Fruit fly (Drosophila melanogaster) whole organism, embryonic: ENCODE data around the gene Ubc6.

Experiments
- Aef1 ChIP-seq: fragments of 200-800 bp; sonication (Bioruptor generic); IDR thresholded peaks from 3 replicates; pipeline ENCODE4 v1.3.6; 2022; ENCODE audit warnings: missing biosample characterization, missing genetic modification characterization
- Awh ChIP-seq: fragments of 200-800 bp; sonication (Bioruptor generic); IDR thresholded peaks from 2 replicates; pipeline ENCODE4, ENCODE4 v1.3.6; 2022; ENCODE audit warnings: missing biosample characterization, missing genetic modification characterization
- B-H1 ChIP-seq: fragments of 200-800 bp; sonication (Bioruptor generic); IDR thresholded peaks from 3 replicates; pipeline ENCODE4 v1.3.6; 2022; ENCODE audit warnings: missing biosample characterization, missing genetic modification characterization
- CG10431 ChIP-seq: fragments of 200-800 bp; sonication (Bioruptor generic); optimal IDR thresholded peaks from 3 replicates; lab custom pipeline; 2018; ENCODE audit warnings: missing biosample characterization, mild to moderate bottlenecking, missing genetic modification characterization
- CG10462 ChIP-seq: fragments of 200-800 bp; sonication (Bioruptor generic); optimal IDR thresholded peaks from 2 replicates; lab custom pipeline; 2016; ENCODE audit warnings: missing biosample characterization, missing genetic modification characterization
- CG10979 ChIP-seq: fragments of 200-800 bp; sonication (Bioruptor generic); optimal IDR thresholded peaks from 2 replicates; lab custom pipeline; 2018; ENCODE audit warnings: missing biosample characterization, mild to moderate bottlenecking, missing genetic modification characterization, moderate library complexity
- CG11456 ChIP-seq: fragments of 200-800 bp; sonication (Bioruptor generic); IDR thresholded peaks from 3 replicates; pipeline ENCODE4 v1.3.6; 2022; ENCODE audit warnings: missing biosample characterization, missing genetic modification characterization
- CG11695 ChIP-seq: fragments of 200-800 bp; sonication (Bioruptor generic); IDR thresholded peaks from 3 replicates; pipeline ENCODE4 v1.3.6; 2022; ENCODE audit warnings: missing biosample characterization, missing genetic modification characterization
- CG11696 ChIP-seq: fragments of 200-800 bp; sonication (Bioruptor generic); IDR thresholded peaks from 2 replicates; pipeline ENCODE4 v1.3.6; 2022; ENCODE audit warnings: missing biosample characterization, missing genetic modification characterization
- CG14965 ChIP-seq: fragments of 200-800 bp; sonication (Bioruptor generic); optimal IDR thresholded peaks from 2 replicates; lab custom pipeline; 2016; ENCODE audit warnings: missing biosample characterization, missing genetic modification characterization, borderline replicate concordance
- CG1603 ChIP-seq: fragments of 200-800 bp; sonication (Bioruptor generic); optimal IDR thresholded peaks from 2 replicates; lab custom pipeline; 2019; ENCODE audit warnings: missing biosample characterization, mild to moderate bottlenecking, missing genetic modification characterization, moderate library complexity
- CG2129 ChIP-seq: fragments of 200-800 bp; sonication (Bioruptor generic); IDR thresholded peaks from 2 replicates; pipeline ENCODE4 v1.3.6; 2022; ENCODE audit warnings: missing biosample characterization, missing genetic modification characterization; ENCODE audit not compliant: partially characterized antibody
- CG2199 ChIP-seq: fragments of 200-800 bp; sonication (Bioruptor generic); IDR thresholded peaks from 3 replicates; pipeline ENCODE4 v1.3.6; 2022; ENCODE audit warnings: missing biosample characterization, missing genetic modification characterization
- CG2202 ChIP-seq: fragments of 200-800 bp; sonication (Bioruptor generic); optimal IDR thresholded peaks from 2 replicates; lab custom pipeline; 2018; ENCODE audit warnings: missing biosample characterization, mild to moderate bottlenecking, missing genetic modification characterization
- CG2889 ChIP-seq: fragments of 200-800 bp; sonication (Bioruptor generic); IDR thresholded peaks from 3 replicates; pipeline ENCODE4 v1.3.6; 2022; ENCODE audit warnings: missing biosample characterization, missing genetic modification characterization
- CG31365 ChIP-seq: fragments of 200-800 bp; sonication (Bioruptor generic); optimal IDR thresholded peaks from 2 replicates; lab custom pipeline; 2018; ENCODE audit warnings: missing biosample characterization, mild to moderate bottlenecking, missing genetic modification characterization
- CG3407 ChIP-seq: fragments of 200-800 bp; sonication (Bioruptor generic); optimal IDR thresholded peaks from 2 replicates; lab custom pipeline; 2018; ENCODE audit warnings: missing biosample characterization, mild to moderate bottlenecking, missing genetic modification characterization
- CG4424 ChIP-seq: fragments of 200-800 bp; sonication (Bioruptor generic); optimal IDR thresholded peaks from 3 replicates; lab custom pipeline; 2016; ENCODE audit warnings: missing biosample characterization, missing genetic modification characterization
- CG6765 ChIP-seq: fragments of 200-800 bp; sonication (Bioruptor generic); optimal IDR thresholded peaks from 3 replicates; lab custom pipeline; 2017; ENCODE audit warnings: missing biosample characterization, mild to moderate bottlenecking, missing genetic modification characterization
- CG7745 ChIP-seq: fragments of 200-800 bp; sonication (Bioruptor generic); optimal IDR thresholded peaks from 2 replicates; lab custom pipeline; 2018; ENCODE audit warnings: missing biosample characterization, mild to moderate bottlenecking, missing genetic modification characterization, moderate library complexity
- CG8388 ChIP-seq: fragments of 200-800 bp; sonication (Bioruptor generic); optimal IDR thresholded peaks from 2 replicates; lab custom pipeline; 2019; ENCODE audit warnings: missing biosample characterization, mild to moderate bottlenecking, missing genetic modification characterization, moderate library complexity
- CTCF ChIP-seq: fragments of 200-800 bp; sonication (Bioruptor generic); optimal IDR thresholded peaks from 2 replicates; lab custom pipeline; 2017; ENCODE audit warnings: missing biosample characterization, mild to moderate bottlenecking, missing genetic modification characterization, moderate library complexity
- Dbx ChIP-seq: fragments of 200-800 bp; sonication (Bioruptor generic); IDR thresholded peaks from 3 replicates; pipeline ENCODE4 v1.3.6; 2022; ENCODE audit warnings: missing biosample characterization, missing genetic modification characterization
- Dip2 ChIP-seq: fragments of 200-800 bp; sonication (Bioruptor generic); IDR thresholded peaks from 2 replicates; pipeline ENCODE4 v1.3.6; 2022; ENCODE audit warnings: missing biosample characterization, missing genetic modification characterization
- Drgx ChIP-seq: fragments of 200-800 bp; sonication (Bioruptor generic); IDR thresholded peaks from 2 replicates; pipeline ENCODE4 v1.3.6; 2022; ENCODE audit warnings: missing biosample characterization, missing genetic modification characterization
- Eip74EF ChIP-seq, 2 experiments: fragments of 200-800 bp in 1 of 2; fragments of >200 bp in 1 of 2; sonication (Bioruptor generic) in 1 of 2; optimal IDR thresholded peaks; 2 replicates each; lab custom pipeline; 2017 to 2019; ENCODE audit warnings: missing biosample characterization in 2 of 2, missing genetic modification characterization in 2 of 2, mild to moderate bottlenecking in 1 of 2, moderate library complexity in 1 of 2
- H2.0 ChIP-seq: fragments of 200-800 bp; sonication (Bioruptor generic); IDR thresholded peaks from 2 replicates; pipeline ENCODE4 v1.3.6; 2022; ENCODE audit warnings: missing biosample characterization, missing genetic modification characterization
- Lpt ChIP-seq: fragments of >200 bp; optimal IDR thresholded peaks from 2 replicates; lab custom pipeline; 2018; ENCODE audit warnings: missing biosample characterization, missing genetic modification characterization
- Mes4 ChIP-seq: fragments of 200-800 bp; sonication (Bioruptor generic); optimal IDR thresholded peaks from 2 replicates; lab custom pipeline; 2016; ENCODE audit warnings: missing biosample characterization, missing genetic modification characterization
- Six4 ChIP-seq: fragments of 200-800 bp; sonication (Bioruptor generic); optimal IDR thresholded peaks from 2 replicates; lab custom pipeline; 2016; ENCODE audit warnings: missing biosample characterization, missing genetic modification characterization
- Trl ChIP-seq, 3 experiments: fragments of >200 bp in 2 of 3; fragments of 200-800 bp in 1 of 3; sonication (Bioruptor generic) in 1 of 3; optimal IDR thresholded peaks; 2 replicates in 1 of 3; 3 replicates in 2 of 3; lab custom pipeline; 2016 to 2017; ENCODE audit warnings: missing biosample characterization in 1 of 3, missing genetic modification characterization in 1 of 3
- ab ChIP-seq: fragments of 200-800 bp; sonication (Bioruptor generic); optimal IDR thresholded peaks from 2 replicates; lab custom pipeline; 2016; ENCODE audit warnings: missing biosample characterization, missing genetic modification characterization
- bab2 ChIP-seq: fragments of 200-800 bp; sonication (Bioruptor generic); optimal IDR thresholded peaks from 2 replicates; lab custom pipeline; 2016; ENCODE audit warnings: missing biosample characterization, missing genetic modification characterization
- ci ChIP-seq: fragments of 200-800 bp; sonication (Bioruptor generic); IDR thresholded peaks from 3 replicates; pipeline ENCODE4 v1.3.6; 2022; ENCODE audit warnings: missing biosample characterization, missing genetic modification characterization
- dmrt11E ChIP-seq: fragments of 200-800 bp; sonication (Bioruptor generic); optimal IDR thresholded peaks from 3 replicates; lab custom pipeline; 2018; ENCODE audit warnings: missing biosample characterization, mild to moderate bottlenecking, missing genetic modification characterization, moderate library complexity
- h ChIP-seq: fragments of >200 bp; optimal IDR thresholded peaks from 2 replicates; lab custom pipeline; 2017
- hbn ChIP-seq: fragments of 200-800 bp; sonication (Bioruptor generic); IDR thresholded peaks from 2 replicates; pipeline ENCODE4 v1.3.6; 2022; ENCODE audit warnings: missing biosample characterization, missing genetic modification characterization; ENCODE audit not compliant: partially characterized antibody
- insv ChIP-seq, 2 experiments: fragments of 200-800 bp; sonication (Bioruptor generic); optimal IDR thresholded peaks; 3 replicates each; lab custom pipeline; 2016 to 2018; ENCODE audit warnings: missing biosample characterization in 2 of 2, missing genetic modification characterization in 2 of 2
- jigr1 ChIP-seq: fragments of 200-800 bp; sonication (Bioruptor generic); IDR thresholded peaks from 3 replicates; pipeline ENCODE4 v1.3.6; 2022; ENCODE audit warnings: missing biosample characterization, missing genetic modification characterization
- ken ChIP-seq: fragments of 200-800 bp; sonication (Bioruptor generic); IDR thresholded peaks from 3 replicates; pipeline ENCODE4 v1.3.6; 2022; ENCODE audit warnings: missing biosample characterization, missing genetic modification characterization
- klu ChIP-seq: fragments of 200-800 bp; sonication (Bioruptor generic); IDR thresholded peaks from 2 replicates; pipeline ENCODE4 v1.3.6; 2022; ENCODE audit warnings: missing biosample characterization, missing genetic modification characterization
- lola ChIP-seq, 3 experiments: fragments of >200 bp in 2 of 3; fragments of 200-800 bp in 1 of 3; sonication (Bioruptor generic) in 1 of 3; optimal IDR thresholded peaks; 2 replicates each; lab custom pipeline; 2017 to 2019; ENCODE audit warnings: missing biosample characterization in 3 of 3, missing genetic modification characterization in 3 of 3, mild to moderate bottlenecking in 1 of 3, moderate library complexity in 1 of 3
- p53 ChIP-seq: fragments of 200-800 bp; sonication (Bioruptor generic); optimal IDR thresholded peaks from 2 replicates; lab custom pipeline; 2016; ENCODE audit warnings: missing biosample characterization, missing genetic modification characterization
- pita ChIP-seq: fragments of 200-800 bp; sonication (Bioruptor generic); optimal IDR thresholded peaks from 2 replicates; lab custom pipeline; 2017; ENCODE audit warnings: missing biosample characterization, mild to moderate bottlenecking, missing genetic modification characterization
- psq ChIP-seq: fragments of 200-800 bp; sonication (Bioruptor generic); optimal IDR thresholded peaks from 2 replicates; lab custom pipeline; 2017; ENCODE audit warnings: missing biosample characterization, missing genetic modification characterization
- ranshi ChIP-seq: fragments of 200-800 bp; sonication (Bioruptor generic); IDR thresholded peaks from 2 replicates; pipeline ENCODE4 v1.3.6; 2022; ENCODE audit warnings: missing biosample characterization, missing genetic modification characterization
- rib ChIP-seq: fragments of 200-800 bp; sonication (Bioruptor generic); IDR thresholded peaks from 2 replicates; pipeline ENCODE4 v1.3.6; 2022; ENCODE audit warnings: missing biosample characterization, missing genetic modification characterization
- sens ChIP-seq: fragments of 200-800 bp; sonication (Bioruptor generic); peaks from one replicate; lab custom pipeline; 2016; ENCODE audit warnings: missing biosample characterization, missing genetic modification characterization
- so ChIP-seq: fragments of 200-800 bp; sonication (Bioruptor generic); IDR thresholded peaks from 3 replicates; pipeline ENCODE4 v1.3.6; 2022; ENCODE audit warnings: missing biosample characterization, missing genetic modification characterization
- stwl ChIP-seq: fragments of 200-800 bp; sonication (Bioruptor generic); optimal IDR thresholded peaks from 3 replicates; lab custom pipeline; 2018; ENCODE audit warnings: missing biosample characterization, mild to moderate bottlenecking, missing genetic modification characterization, moderate library complexity
- trem ChIP-seq: fragments of 200-800 bp; optimal IDR thresholded peaks from 3 replicates; lab custom pipeline; 2019; ENCODE audit warnings: missing biosample characterization, mild to moderate bottlenecking, missing genetic modification characterization, moderate library complexity
- tx ChIP-seq: fragments of 200-800 bp; sonication (Bioruptor generic); optimal IDR thresholded peaks from 2 replicates; lab custom pipeline; 2016; ENCODE audit warnings: missing biosample characterization, missing genetic modification characterization
- zen2 ChIP-seq: fragments of 200-800 bp; sonication (Bioruptor generic); IDR thresholded peaks from 3 replicates; pipeline ENCODE4 v1.3.6; 2022; ENCODE audit warnings: missing biosample characterization, missing genetic modification characterization; ENCODE audit not compliant: partially characterized antibody

The Ubc6 gene

dm6 chr3R:4969199-4969778 is 16.8 kb upstream of the Ubc6 start:
- TF ChIP-seq CG4424 (no peak), hbn (GFP tag; lab: Robert Waterston, UW) (no peak), H2.0 (GFP tag; lab: Robert Waterston, UW) (no peak), CG8388 (GFP tag; lab: Kevin White, UChicago) (no peak), ranshi (GFP tag; lab: Robert Waterston, UW) (no peak), CG6765 (no peak), Lpt (no peak), CG10431 (GFP tag; lab: Kevin White, UChicago) (no peak), CG1603 (tag; lab: Kevin White, UChicago) (peak; percentile 7), ci (GFP tag; lab: Robert Waterston, UW) (0 out of 3 replicates have a peak, but pooled peaks have one; percentile 12), stwl (peak; percentile 30), p53 (GFP tag; lab: Kevin White, UChicago) (no peak), Six4 (GFP tag; lab: Kevin White, UChicago) (no peak), klu (no peak), CG2889 (GFP tag; lab: Robert Waterston, UW) (no peak), CG10462 (no peak), CG31365 (tag; lab: Kevin White, UChicago) (peak; percentile 87), CG7745 (no peak), pita (GFP tag; lab: Kevin White, UChicago) (peak; percentile 63), lola (GFP tag; optimal IDR thresholded peaks at IDR 0.05; lab: Kevin White, UChicago) (no peak), rib (no peak), CG11696 (GFP tag; lab: Robert Waterston, UW) (0 out of 2 replicates have a peak, but pooled peaks have one; percentile 12), Mes4 (GFP tag; lab: Kevin White, UChicago) (no peak), CTCF (GFP tag; lab: Kevin White, UChicago) (peak; percentile 92), Aef1 (GFP tag; lab: Robert Waterston, UW) (no peak), CG3407 (GFP tag; lab: Kevin White, UChicago) (no peak), Dip2 (peak; percentile 87), CG10979 (peak; percentile 7), zen2 (GFP tag; lab: Robert Waterston, UW) (no peak), tx (GFP tag; lab: Kevin White, UChicago) (no peak), bab2 (GFP tag; lab: Kevin White, UChicago) (no peak), so (GFP tag; lab: Robert Waterston, UW) (no peak), jigr1 (GFP tag; lab: Robert Waterston, UW) (no peak), sens (peak; percentile 23), Awh (no peak), trem (tag; lab: Kevin White, UChicago) (peak; percentile 39), h (lab: Kevin White, UChicago) (no peak), dmrt11E (tag; lab: Kevin White, UChicago) (peak; percentile 21), CG2199 (GFP tag; lab: Robert Waterston, UW) (peak; percentile 88), ken (GFP tag; lab: Robert Waterston, UW) (no peak), insv (GFP tag; optimal IDR thresholded peaks at IDR 0.05; lab: Kevin White, UChicago) (peak; percentile 74 to 97)

dm6 chr3R:4967281-4967680 is 14.8 kb upstream of the Ubc6 start:
- TF ChIP-seq jigr1 (GFP tag; lab: Robert Waterston, UW) (no peak), CG2129 (GFP tag; lab: Robert Waterston, UW) (no peak), CG11456 (GFP tag; lab: Robert Waterston, UW) (0 out of 3 replicates have a peak, but pooled peaks have one; percentile 51), sens (peak; percentile 46), CG10431 (GFP tag; lab: Kevin White, UChicago) (no peak), CG11695 (GFP tag; lab: Robert Waterston, UW) (0 out of 3 replicates have a peak, but pooled peaks have one; percentile 12), Drgx (GFP tag; lab: Robert Waterston, UW) (0 out of 2 replicates have a peak, but pooled peaks have one; percentile 17), Trl (optimal IDR thresholded peaks at IDR 0.05; lab: Kevin White, UChicago) (no peak), Trl (GFP tag; optimal IDR thresholded peaks at IDR 0.05; lab: Kevin White, UChicago) (no peak), CG14965 (GFP tag; lab: Kevin White, UChicago) (no peak), Eip74EF (GFP tag; optimal IDR thresholded peaks at IDR 0.05; lab: Kevin White, UChicago) (no peak), psq (GFP tag; lab: Kevin White, UChicago) (no peak), CG2202 (tag; lab: Kevin White, UChicago) (no peak), Dbx (GFP tag; lab: Robert Waterston, UW) (no peak), ab (GFP tag; lab: Kevin White, UChicago) (no peak), B-H1 (GFP tag; lab: Robert Waterston, UW) (no peak)
